Worm (Caenorhabditis elegans) whole organism, L4/young adult: ENCODE measurements around the gene R10D12.10.

Experiments used
- dao-5 ChIP-seq: sonication (generic microtip); optimal IDR thresholded peaks from 2 replicates; lab custom pipeline; 2016; ENCODE audit warnings: missing genotype, missing genetic modification characterization, moderate library complexity, missing compliant biosample characterization
- him-1 ChIP-seq: sonication (generic microtip); optimal IDR thresholded peaks from 2 replicates; lab custom pipeline; 2016; ENCODE audit warnings: missing genotype, missing genetic modification reagents, missing genetic modification characterization, missing compliant biosample characterization

ce11 chrV:14003587-14004156 is 45.5 kb upstream of the R10D12.10 start:
- TF ChIP-seq dao-5 (tag; lab: Kevin White, UChicago) (no peak), him-1 (tag; lab: Kevin White, UChicago) (no peak)
